Fruit fly (Drosophila melanogaster) whole organism, pupa: ENCODE results near the gene Blimp-1.

ENCODE experiments used
- CG10348 ChIP-seq: fragments of 200-800 bp; sonication (Bioruptor generic); IDR thresholded peaks from 2 replicates; pipeline ENCODE4 v1.3.6; 2022; ENCODE audit warnings: missing biosample characterization, missing genetic modification characterization
- CG12605 ChIP-seq: fragments of 200-800 bp; sonication (Bioruptor generic); IDR thresholded peaks from 2 replicates; pipeline ENCODE4 v1.3.6; 2022; ENCODE audit warnings: missing biosample characterization, missing genetic modification characterization
- CG13204 ChIP-seq: fragments of 200-800 bp; sonication (Bioruptor generic); optimal IDR thresholded peaks from 2 replicates; lab custom pipeline; 2018; ENCODE audit warnings: missing biosample characterization, mild to moderate bottlenecking, missing genetic modification characterization, moderate library complexity
- CG14655 ChIP-seq: fragments of 200-800 bp; sonication (Bioruptor generic); optimal IDR thresholded peaks from 3 replicates; lab custom pipeline; 2017; ENCODE audit warnings: mild to moderate bottlenecking, missing biosample characterization, missing genetic modification reagents, missing genetic modification characterization
- CG15710 ChIP-seq: fragments of 200-800 bp; sonication (Bioruptor generic); optimal IDR thresholded peaks from 2 replicates; lab custom pipeline; 2018; ENCODE audit warnings: missing biosample characterization, mild to moderate bottlenecking, missing genetic modification characterization, moderate library complexity
- CG17806 ChIP-seq: fragments of 200-800 bp; sonication (Bioruptor generic); optimal IDR thresholded peaks from 2 replicates; lab custom pipeline; 2018; ENCODE audit warnings: missing biosample characterization, mild to moderate bottlenecking, missing genetic modification characterization, moderate library complexity
- CG32121 ChIP-seq: fragments of 200-800 bp; sonication (Bioruptor generic); IDR thresholded peaks from 2 replicates; pipeline ENCODE4 v1.3.6; 2022; ENCODE audit warnings: missing biosample characterization, missing genetic modification characterization
- CG34367 ChIP-seq: fragments of 200-800 bp; sonication (Bioruptor generic); optimal IDR thresholded peaks from 2 replicates; lab custom pipeline; 2018; ENCODE audit warnings: missing biosample characterization, mild to moderate bottlenecking, missing genetic modification characterization
- CG4496 ChIP-seq: fragments of 200-800 bp; sonication (Bioruptor generic); IDR thresholded peaks from 3 replicates; pipeline ENCODE4 v1.3.6; 2022; ENCODE audit warnings: missing biosample characterization, missing genetic modification characterization
- CG8159 ChIP-seq: fragments of 200-800 bp; sonication (Bioruptor generic); optimal IDR thresholded peaks from 3 replicates; lab custom pipeline; 2018; ENCODE audit warnings: missing biosample characterization, mild to moderate bottlenecking, missing genetic modification characterization, moderate library complexity
- CG8301 ChIP-seq: fragments of 200-800 bp; sonication (Bioruptor generic); optimal IDR thresholded peaks from 2 replicates; lab custom pipeline; 2018; ENCODE audit warnings: missing biosample characterization, mild to moderate bottlenecking, missing genetic modification characterization
- CG9948 ChIP-seq: fragments of 200-800 bp; sonication (Bioruptor generic); optimal IDR thresholded peaks from 2 replicates; lab custom pipeline; 2018; ENCODE audit warnings: missing biosample characterization, mild to moderate bottlenecking, missing genetic modification characterization, moderate library complexity
- D1 ChIP-seq: fragments of 200-800 bp; sonication (Bioruptor generic); optimal IDR thresholded peaks from 2 replicates; lab custom pipeline; 2018; ENCODE audit warnings: missing biosample characterization, mild to moderate bottlenecking, missing genetic modification characterization, moderate library complexity
- EcR ChIP-seq: fragments of 200-800 bp; sonication (Bioruptor generic); optimal IDR thresholded peaks from 3 replicates; lab custom pipeline; 2019; ENCODE audit warnings: missing biosample characterization, missing genetic modification characterization, mild to moderate bottlenecking, moderate library complexity, missing genetic modification reagents
- Ets98B ChIP-seq: fragments of 200-800 bp; sonication (Bioruptor generic); IDR thresholded peaks from 2 replicates; pipeline ENCODE4 v1.3.6; 2022; ENCODE audit warnings: missing biosample characterization, missing genetic modification characterization
- Pif1A ChIP-seq: fragments of 200-800 bp; sonication (Bioruptor generic); optimal IDR thresholded peaks from 3 replicates; lab custom pipeline; 2016; ENCODE audit warnings: missing biosample characterization, missing genetic modification characterization
- Pif1B ChIP-seq: fragments of 200-800 bp; sonication (Bioruptor generic); optimal IDR thresholded peaks from 3 replicates; lab custom pipeline; 2016; ENCODE audit warnings: missing biosample characterization, missing genetic modification characterization
- Snoo ChIP-seq: fragments of 200-800 bp; sonication (Bioruptor generic); optimal IDR thresholded peaks from 3 replicates; lab custom pipeline; 2017; ENCODE audit warnings: missing biosample characterization, mild to moderate bottlenecking, missing genetic modification characterization, inconsistent platforms
- fd96Ca ChIP-seq: fragments of 200-800 bp; sonication (Bioruptor generic); IDR thresholded peaks from 3 replicates; pipeline ENCODE4 v1.3.6; 2022; ENCODE audit warnings: missing biosample characterization, missing genetic modification characterization
- gl ChIP-seq: fragments of 200-800 bp; sonication (Bioruptor generic); optimal IDR thresholded peaks from 2 replicates; lab custom pipeline; 2018; ENCODE audit warnings: missing biosample characterization, mild to moderate bottlenecking, missing genetic modification characterization
- rn ChIP-seq: fragments of 200-800 bp; sonication (Bioruptor generic); IDR thresholded peaks from 2 replicates; pipeline ENCODE4 v1.3.6; 2022; ENCODE audit warnings: missing biosample characterization, missing genetic modification characterization

The Blimp-1 gene

DNA sequence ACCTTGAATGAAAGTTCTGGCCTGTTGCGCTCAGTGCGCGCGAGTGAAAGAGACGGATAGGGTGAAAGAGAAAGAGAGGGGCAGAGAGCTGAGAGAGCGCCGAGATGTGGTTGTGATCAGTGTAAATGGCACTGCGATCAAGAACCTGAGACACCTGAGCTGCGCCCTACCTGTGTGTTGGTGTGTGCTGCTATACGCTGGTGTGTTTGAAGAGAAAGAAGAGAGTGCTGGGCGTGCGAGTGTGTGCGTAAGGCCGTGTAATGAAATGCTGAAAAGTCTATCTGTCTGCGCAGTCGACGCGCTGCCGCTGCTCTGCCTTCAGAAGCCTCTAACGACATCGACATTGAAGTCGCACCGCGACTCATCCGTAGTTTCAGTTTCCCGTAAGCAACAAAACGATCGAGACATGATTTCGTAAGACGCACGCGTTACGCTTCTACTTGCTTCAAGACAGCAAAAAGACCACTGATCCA lies at the start of gene Blimp-1:
TSS of gene Blimp-1 (plus strand) at position 376 of the 473 bp plus-strand sequence.
- TF ChIP-seq CG4496 (GFP tag; lab: Robert Waterston, UW) (peak; percentile 33; the same call in 1 of the 3 replicates), Pif1B (GFP tag; lab: Kevin White, UChicago) (no peak), CG14655 (GFP tag; lab: Kevin White, UChicago) (no peak), EcR (peak; percentile 57), fd96Ca (GFP tag; lab: Robert Waterston, UW) (peak; percentile 41; the same call in 1 of the 3 replicates)

DNA sequence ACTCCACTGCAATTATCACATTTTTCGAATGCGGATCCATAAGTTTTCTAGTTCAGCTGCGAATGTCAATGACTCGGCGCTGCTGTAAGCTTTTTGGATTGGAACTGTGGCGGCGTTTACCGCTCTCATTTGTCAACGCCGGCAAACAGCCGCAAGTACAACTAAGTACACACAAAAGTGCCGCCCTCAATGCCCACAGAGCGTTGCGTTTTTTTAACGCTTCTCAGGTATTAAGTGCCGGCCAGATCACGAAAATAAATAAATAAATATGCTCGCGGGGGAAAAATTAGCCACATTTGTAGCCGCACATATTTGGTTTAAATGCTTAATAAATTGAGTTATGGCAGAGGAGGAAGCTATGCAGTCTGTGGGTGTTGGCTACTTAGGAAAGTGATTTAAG lies 49.2 kb upstream of the Blimp-1 start:
- TF ChIP-seq gl (tag; lab: Kevin White, UChicago): no peak
- no peak for TF ChIP-seq CG14655 (GFP tag; lab: Kevin White, UChicago)
- TF ChIP-seq CG32121: no peak
- no peak for TF ChIP-seq Snoo (tag; lab: Kevin White, UChicago)
- no peak for TF ChIP-seq rn (GFP tag; lab: Robert Waterston, UW)
- TF ChIP-seq CG12605 (GFP tag; lab: Robert Waterston, UW): no peak
- TF ChIP-seq fd96Ca (GFP tag; lab: Robert Waterston, UW): no peak
- TF ChIP-seq CG10348: no peak
- TF ChIP-seq CG9948 (tag; lab: Kevin White, UChicago): no peak

DNA sequence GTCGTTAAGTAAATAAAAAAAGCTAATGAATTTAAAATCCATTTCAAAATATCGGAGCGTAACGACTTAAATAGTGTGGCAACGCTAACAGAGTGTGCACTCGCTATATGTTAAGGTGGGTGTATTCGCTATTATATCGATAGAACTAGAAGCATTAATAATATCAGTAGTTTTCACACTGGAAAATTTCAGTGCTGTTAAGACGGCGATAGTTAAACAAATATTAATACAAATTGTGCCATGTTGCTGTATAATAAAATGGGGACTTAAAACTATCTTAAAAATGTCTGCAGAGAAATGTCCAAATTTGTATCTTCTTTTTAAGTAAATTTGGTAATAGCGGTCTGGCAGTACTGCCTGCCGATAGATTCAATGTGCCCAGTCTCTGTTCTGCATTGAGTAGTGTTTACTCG lies 47.5 kb upstream of the Blimp-1 start:
- TF ChIP-seq CG13204 (GFP tag; lab: Kevin White, UChicago) (no peak), EcR (no peak), CG12605 (GFP tag; lab: Robert Waterston, UW) (no peak; the same call in 1 of the 2 replicates), fd96Ca (GFP tag; lab: Robert Waterston, UW) (peak; percentile 76; the same call in 2 of the 3 replicates), CG15710 (tag; lab: Kevin White, UChicago) (peak; percentile 75), CG32121 (peak; percentile 57), CG10348 (peak; percentile 60; the same call in 1 of the 2 replicates), CG4496 (GFP tag; lab: Robert Waterston, UW) (peak; percentile 90), CG17806 (tag; lab: Kevin White, UChicago) (no peak), CG34367 (tag; lab: Kevin White, UChicago) (peak; percentile 65), Snoo (tag; lab: Kevin White, UChicago) (no peak), rn (GFP tag; lab: Robert Waterston, UW) (peak; percentile 71), Pif1B (GFP tag; lab: Kevin White, UChicago) (no peak), Ets98B (GFP tag; lab: Robert Waterston, UW) (peak; percentile 85)

DNA sequence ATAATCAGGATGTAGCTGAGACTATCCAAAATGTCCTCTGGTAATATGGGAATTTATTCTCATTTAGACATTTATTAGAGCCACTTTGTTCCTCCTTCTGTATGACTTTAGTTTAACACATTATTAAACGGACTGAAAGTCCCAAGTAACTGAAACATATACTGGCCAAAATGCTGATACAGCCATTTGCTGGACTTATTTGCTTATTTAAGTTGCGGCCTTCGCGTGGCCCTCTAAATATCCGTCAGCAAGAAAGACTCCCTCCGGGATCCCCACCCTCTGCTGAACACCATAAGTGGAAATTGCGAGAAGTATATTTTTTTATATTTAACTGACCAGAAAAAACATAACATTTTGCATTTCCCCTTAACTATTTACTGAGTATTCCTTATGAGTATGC lies 38.3 kb upstream of the Blimp-1 start, which contains the start of gene spo:
TSS of gene spo (minus strand) at position 135 of the 400 bp plus-strand sequence.
- TF ChIP-seq Pif1A: no peak
- TF ChIP-seq CG34367 (tag; lab: Kevin White, UChicago): no peak
- no peak for TF ChIP-seq EcR
- TF ChIP-seq Ets98B (GFP tag; lab: Robert Waterston, UW): no peak
- no peak for TF ChIP-seq CG15710 (tag; lab: Kevin White, UChicago)
- TF ChIP-seq CG14655 (GFP tag; lab: Kevin White, UChicago): no peak
- TF ChIP-seq CG4496 (GFP tag; lab: Robert Waterston, UW): no peak
- no peak for TF ChIP-seq rn (GFP tag; lab: Robert Waterston, UW)
- TF ChIP-seq fd96Ca (GFP tag; lab: Robert Waterston, UW): no peak
- TF ChIP-seq CG17806 (tag; lab: Kevin White, UChicago): no peak
- TF ChIP-seq CG9948 (tag; lab: Kevin White, UChicago): no peak
- no peak for TF ChIP-seq CG13204 (GFP tag; lab: Kevin White, UChicago)

DNA sequence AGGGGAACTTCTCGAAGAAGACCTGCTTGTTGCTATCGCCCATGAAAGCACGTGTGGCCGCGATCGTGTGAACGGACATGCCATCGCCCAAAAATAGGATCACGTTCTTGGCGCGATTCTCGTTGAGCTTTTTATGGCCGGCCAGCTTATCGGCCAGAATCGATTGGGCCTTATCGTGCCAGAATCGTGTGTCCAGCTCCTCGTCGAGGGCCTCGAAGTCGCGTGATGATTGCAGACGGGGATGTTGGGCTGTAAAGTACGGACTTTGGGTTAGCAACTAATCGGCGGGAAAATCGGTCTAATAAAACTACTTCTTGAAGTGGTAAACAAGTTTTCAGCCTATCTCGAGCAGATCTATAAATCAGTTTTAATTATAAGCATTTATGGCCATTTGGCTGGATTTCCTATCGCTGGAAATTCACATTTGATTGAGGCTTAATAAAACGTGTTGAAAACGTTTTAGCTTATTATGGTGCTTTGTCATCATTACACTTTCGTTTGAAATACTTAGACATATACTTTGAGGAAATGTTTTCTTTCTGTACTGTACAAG lies 36.5 kb upstream of the Blimp-1 start:
- TF ChIP-seq gl (tag; lab: Kevin White, UChicago): no peak
- TF ChIP-seq, all 21 proteins: peak for 0

DNA sequence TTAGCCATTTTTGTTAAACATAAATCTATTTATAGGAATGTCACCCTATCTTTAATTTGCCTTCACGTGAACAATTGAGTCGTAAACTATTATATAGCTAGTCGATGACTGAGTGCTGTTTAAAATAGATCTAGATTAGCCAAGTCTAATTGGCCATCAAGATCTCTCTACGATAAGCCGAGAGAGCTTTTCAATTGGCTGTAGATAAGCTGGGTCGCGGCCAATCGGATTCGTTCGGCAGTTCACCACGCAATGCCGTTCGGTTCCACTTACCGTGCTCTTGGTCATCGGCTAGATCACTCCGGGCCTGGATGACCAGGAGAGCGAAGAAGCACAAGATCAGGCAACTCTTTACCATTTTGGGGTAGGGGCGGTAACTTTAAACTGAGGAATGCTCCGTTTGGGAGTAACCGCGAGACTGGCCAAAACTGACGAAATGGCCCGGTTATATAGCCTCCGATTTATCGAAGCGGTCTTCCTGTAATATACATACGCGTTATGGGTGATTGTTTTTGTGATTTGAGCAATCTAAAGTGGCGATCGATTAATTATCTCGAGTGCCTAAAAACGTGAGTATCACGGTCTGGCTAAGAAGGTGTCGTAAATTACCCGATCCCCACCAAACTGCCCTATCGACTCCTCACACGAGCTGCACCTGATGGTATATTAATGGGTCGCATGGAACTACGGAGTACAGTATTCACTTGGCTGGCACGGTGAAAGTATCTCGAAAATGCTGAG lies 35.8 kb upstream of the Blimp-1 start, which contains the start of the genes Alp10 and Alp9:
TSS of gene Alp10 (minus strand) at position 420 of the 741 bp plus-strand sequence.
TSS of gene Alp9 (plus strand) at position 690 of the 741 bp plus-strand sequence.
- TF ChIP-seq rn (GFP tag; lab: Robert Waterston, UW) (no peak), D1 (no peak), CG17806 (tag; lab: Kevin White, UChicago) (no peak), Ets98B (GFP tag; lab: Robert Waterston, UW) (no peak), CG34367 (tag; lab: Kevin White, UChicago) (no peak), Snoo (tag; lab: Kevin White, UChicago) (no peak), CG13204 (GFP tag; lab: Kevin White, UChicago) (no peak), CG8301 (tag; lab: Kevin White, UChicago) (no peak), EcR (no peak), gl (tag; lab: Kevin White, UChicago) (no peak), CG8159 (tag; lab: Kevin White, UChicago) (no peak), CG12605 (GFP tag; lab: Robert Waterston, UW) (no peak), CG4496 (GFP tag; lab: Robert Waterston, UW) (no peak), Pif1B (GFP tag; lab: Kevin White, UChicago) (no peak), CG10348 (no peak), CG14655 (GFP tag; lab: Kevin White, UChicago) (no peak), CG32121 (no peak), fd96Ca (GFP tag; lab: Robert Waterston, UW) (no peak), CG9948 (tag; lab: Kevin White, UChicago) (no peak), CG15710 (tag; lab: Kevin White, UChicago) (no peak)
- TF ChIP-seq, all 21 proteins: peak for 0
